Worm (Caenorhabditis elegans) whole organism, L4/young adult: ENCODE measurements around the gene F28H7.2.

Experiments used
- W03F9.2 ChIP-seq: fragments of 150-350 bp; optimal IDR thresholded peaks from 2 replicates; lab custom pipeline; 2014; ENCODE audit warnings: missing biosample characterization, missing genetic modification characterization
- dao-5 ChIP-seq: sonication (generic microtip); optimal IDR thresholded peaks from 2 replicates; lab custom pipeline; 2016; ENCODE audit warnings: missing genotype, missing genetic modification characterization, moderate library complexity, missing compliant biosample characterization
- him-1 ChIP-seq: sonication (generic microtip); optimal IDR thresholded peaks from 2 replicates; lab custom pipeline; 2016; ENCODE audit warnings: missing genotype, missing genetic modification reagents, missing genetic modification characterization, missing compliant biosample characterization

DNA sequence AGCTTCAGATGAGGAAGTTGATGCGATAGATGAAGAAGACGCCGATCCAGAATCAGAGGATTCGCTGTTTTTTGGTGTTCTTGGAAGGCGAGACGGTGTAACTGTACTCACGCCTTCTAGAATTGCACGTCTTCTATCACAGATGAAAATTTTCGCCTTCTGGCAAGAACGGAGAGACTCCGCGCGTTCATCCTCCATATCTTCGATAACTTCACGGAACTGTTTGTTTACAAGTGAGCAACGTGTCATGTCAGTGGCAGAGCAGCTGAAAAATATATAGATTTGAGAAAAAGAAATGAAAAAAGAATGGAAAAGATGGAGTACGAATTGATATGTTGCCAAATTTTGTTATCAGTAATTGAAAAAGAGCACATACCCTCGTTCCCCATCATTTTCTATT, 33.1 kb upstream of the F28H7.2 start:
- TF ChIP-seq him-1 (tag; lab: Kevin White, UChicago) (no peak), dao-5 (no peak), W03F9.2 (no peak)
